Worm (Caenorhabditis elegans) whole organism, late embryonic: ENCODE results near the gene F54F2.9.

Experiments
- C38D4.7 ChIP-seq: fragments of 200-800 bp; sonication (Bioruptor generic); optimal IDR thresholded peaks from 2 replicates; lab custom pipeline; 2018; ENCODE audit warnings: mild to moderate bottlenecking, missing genetic modification characterization, moderate library complexity, missing compliant biosample characterization
- T23F11.4 ChIP-seq: fragments of 200-800 bp; sonication (Bioruptor generic); optimal IDR thresholded peaks from 2 replicates; lab custom pipeline; 2018; ENCODE audit warnings: mild to moderate bottlenecking, missing genetic modification characterization, missing compliant biosample characterization
- ceh-31 ChIP-seq: sonication (generic microtip); optimal IDR thresholded peaks from 2 replicates; lab custom pipeline; 2016; ENCODE audit warnings: missing genetic modification characterization, missing compliant biosample characterization
- elt-2 ChIP-seq: sonication (generic microtip); optimal IDR thresholded peaks from 2 replicates; lab custom pipeline; 2016; ENCODE audit warnings: missing genetic modification reagents, missing genetic modification characterization, missing compliant biosample characterization
- ets-4 ChIP-seq: sonication (generic microtip); optimal IDR thresholded peaks from 2 replicates; lab custom pipeline; 2016; ENCODE audit warnings: missing genetic modification characterization, missing compliant biosample characterization
- eyg-1 ChIP-seq: sonication (generic microtip); optimal IDR thresholded peaks from 2 replicates; lab custom pipeline; 2016; ENCODE audit warnings: missing genotype, missing genetic modification characterization, missing compliant biosample characterization
- fkh-10 ChIP-seq: fragments of 150-350 bp; optimal IDR thresholded peaks from 2 replicates; lab custom pipeline; 2014; ENCODE audit warnings: missing biosample characterization, missing genetic modification reagents, missing genetic modification characterization
- hlh-30 ChIP-seq: sonication (generic microtip); optimal IDR thresholded peaks from 2 replicates; lab custom pipeline; 2017; ENCODE audit warnings: antibody characterized with exemption, missing genetic modification characterization, missing compliant biosample characterization; ENCODE audit not compliant: insufficient read depth
- lin-11 ChIP-seq: fragments of 200-800 bp; sonication (Bioruptor generic); optimal IDR thresholded peaks from 2 replicates; lab custom pipeline; 2018; ENCODE audit warnings: mild to moderate bottlenecking, missing genetic modification characterization, missing compliant biosample characterization
- nfya-1 ChIP-seq: sonication (generic microtip); optimal IDR thresholded peaks from 2 replicates; lab custom pipeline; 2017; ENCODE audit warnings: missing genetic modification characterization, mild to moderate bottlenecking, missing compliant biosample characterization, antibody characterized with exemption, moderate library complexity
- pha-2 ChIP-seq: sonication (generic microtip); optimal IDR thresholded peaks from 2 replicates; lab custom pipeline; 2017; ENCODE audit warnings: mild to moderate bottlenecking, missing genetic modification characterization, missing compliant biosample characterization
- pqm-1 ChIP-seq: sonication (generic microtip); optimal IDR thresholded peaks from 2 replicates; lab custom pipeline; 2016; ENCODE audit warnings: missing genetic modification characterization, missing compliant biosample characterization
- tbx-7 ChIP-seq: sonication (generic microtip); optimal IDR thresholded peaks from 2 replicates; lab custom pipeline; 2016; ENCODE audit warnings: missing genotype, missing genetic modification characterization, missing compliant biosample characterization

DNA sequence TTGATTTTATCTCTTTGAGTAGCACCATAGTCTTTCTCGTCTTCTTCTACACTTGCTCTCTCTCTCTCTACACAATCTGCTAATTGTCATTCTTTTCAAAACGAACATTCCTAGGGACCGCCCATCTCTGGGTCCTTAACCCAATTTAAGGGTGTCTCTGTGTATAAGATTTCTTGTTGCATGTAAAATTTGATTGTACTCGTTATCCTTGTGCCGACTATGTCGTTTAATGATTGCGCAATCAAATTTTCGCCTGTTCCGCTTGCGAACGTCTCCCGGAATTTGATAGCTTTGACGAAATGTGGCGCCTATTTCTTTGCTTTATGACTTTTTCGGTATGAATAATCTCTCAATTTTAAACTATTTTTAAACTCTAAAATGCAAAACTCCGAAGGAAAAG lies 15.9 kb downstream of the F54F2.9 start:
- TF ChIP-seq ets-4 (tag; lab: Kevin White, UChicago) (no peak), T23F11.4 (no peak), pha-2 (tag; lab: Kevin White, UChicago) (no peak), elt-2 (no peak), nfya-1 (tag; lab: Kevin White, UChicago) (no peak), hlh-30 (tag; lab: Kevin White, UChicago) (no peak), tbx-7 (no peak), pqm-1 (tag; lab: Kevin White, UChicago) (no peak), eyg-1 (tag; lab: Kevin White, UChicago) (no peak), lin-11 (tag; lab: Kevin White, UChicago) (no peak), ceh-31 (tag; lab: Kevin White, UChicago) (no peak), C38D4.7 (GFP tag; lab: Kevin White, UChicago) (no peak), fkh-10 (no peak)
